Worm (Caenorhabditis elegans) whole organism, early embryonic: ENCODE results near the gene W08E12.4.

Experiments used
- F13C5.2 ChIP-seq: sonication (generic microtip); optimal IDR thresholded peaks from 2 replicates; lab custom pipeline; 2017; ENCODE audit warnings: mild to moderate bottlenecking, missing genetic modification characterization, inconsistent platforms, missing compliant biosample characterization
- aly-1 ChIP-seq: sonication (generic microtip); optimal IDR thresholded peaks from 2 replicates; lab custom pipeline; 2016; ENCODE audit warnings: missing genetic modification characterization, missing compliant biosample characterization
- ama-1 ChIP-seq: fragments of 150-350 bp; optimal IDR thresholded peaks from 2 replicates; lab custom pipeline; 2014
- ceh-36 ChIP-seq: sonication (generic microtip); optimal IDR thresholded peaks from 2 replicates; lab custom pipeline; 2016; ENCODE audit warnings: missing genetic modification characterization, inconsistent platforms, missing compliant biosample characterization
- ets-7 ChIP-seq: sonication (generic microtip); optimal IDR thresholded peaks from 2 replicates; lab custom pipeline; 2016; ENCODE audit warnings: missing genotype, missing genetic modification characterization, missing compliant biosample characterization
- tbx-11 ChIP-seq: fragments of 200-800 bp; sonication (Bioruptor generic); IDR thresholded peaks from 2 replicates; pipeline ENCODE4 v1.3.6; 2022; ENCODE audit warnings: missing genetic modification characterization, missing compliant biosample characterization
- tra-4 ChIP-seq: sonication (generic microtip); optimal IDR thresholded peaks from 2 replicates; lab custom pipeline; 2017; ENCODE audit warnings: missing genetic modification characterization, missing compliant biosample characterization

- no peak for TF ChIP-seq tbx-11 (GFP tag; lab: Robert Waterston, UW)
- TF ChIP-seq ama-1 = no peak
- TF ChIP-seq tra-4 (tag; lab: Kevin White, UChicago) = no peak
- TF ChIP-seq F13C5.2 = no peak
- no peak for TF ChIP-seq ceh-36 (tag; lab: Kevin White, UChicago)
- TF ChIP-seq ets-7 (tag; lab: Kevin White, UChicago) = no peak
- no peak for TF ChIP-seq aly-1 (tag; lab: Kevin White, UChicago)
Measured at ce11 chrIV:3271342-3271741, 30.8 kb upstream of the W08E12.4 start.
